Worm (Caenorhabditis elegans): ENCODE measurements around the gene xbp-1.

DNA sequence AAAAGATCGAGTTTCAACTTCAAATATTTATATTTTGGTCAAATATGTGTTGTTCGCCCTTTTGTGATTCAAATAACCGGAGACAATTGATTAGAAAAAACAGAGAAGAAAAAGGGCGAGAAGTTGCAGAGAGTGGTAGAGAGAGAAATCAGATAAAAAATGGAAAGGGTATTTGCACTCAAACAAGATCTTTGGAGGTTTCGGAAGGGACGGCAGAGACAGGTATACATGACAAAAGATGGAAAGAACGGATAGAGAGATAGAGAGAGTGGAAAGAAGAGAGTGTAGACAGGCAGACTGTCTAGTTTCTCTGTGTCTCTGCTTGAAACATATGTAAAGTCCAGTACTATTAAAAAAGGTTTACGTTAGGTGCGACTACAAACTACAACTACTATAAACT, 42.6 kb downstream of the xbp-1 start:
- no peak for TF ChIP-seq elt-2 (tag; optimal IDR thresholded peaks at IDR 0.05)
- TF ChIP-seq ama-1 (optimal IDR thresholded peaks at IDR 0.05), result no peak
- TF ChIP-seq nfya-1 (tag; optimal IDR thresholded peaks at IDR 0.05), result no peak
- TF ChIP-seq fkh-6 (tag; optimal IDR thresholded peaks at IDR 0.05), result no peak
- no peak for TF ChIP-seq pros-1 (tag; optimal IDR thresholded peaks at IDR 0.05)
